Fruit fly (Drosophila melanogaster): ENCODE data around the gene Cdc7.
A peak's percentile ranks its signal among the peaks of the same experiment; 100 is the strongest.

The Cdc7 gene

DNA sequence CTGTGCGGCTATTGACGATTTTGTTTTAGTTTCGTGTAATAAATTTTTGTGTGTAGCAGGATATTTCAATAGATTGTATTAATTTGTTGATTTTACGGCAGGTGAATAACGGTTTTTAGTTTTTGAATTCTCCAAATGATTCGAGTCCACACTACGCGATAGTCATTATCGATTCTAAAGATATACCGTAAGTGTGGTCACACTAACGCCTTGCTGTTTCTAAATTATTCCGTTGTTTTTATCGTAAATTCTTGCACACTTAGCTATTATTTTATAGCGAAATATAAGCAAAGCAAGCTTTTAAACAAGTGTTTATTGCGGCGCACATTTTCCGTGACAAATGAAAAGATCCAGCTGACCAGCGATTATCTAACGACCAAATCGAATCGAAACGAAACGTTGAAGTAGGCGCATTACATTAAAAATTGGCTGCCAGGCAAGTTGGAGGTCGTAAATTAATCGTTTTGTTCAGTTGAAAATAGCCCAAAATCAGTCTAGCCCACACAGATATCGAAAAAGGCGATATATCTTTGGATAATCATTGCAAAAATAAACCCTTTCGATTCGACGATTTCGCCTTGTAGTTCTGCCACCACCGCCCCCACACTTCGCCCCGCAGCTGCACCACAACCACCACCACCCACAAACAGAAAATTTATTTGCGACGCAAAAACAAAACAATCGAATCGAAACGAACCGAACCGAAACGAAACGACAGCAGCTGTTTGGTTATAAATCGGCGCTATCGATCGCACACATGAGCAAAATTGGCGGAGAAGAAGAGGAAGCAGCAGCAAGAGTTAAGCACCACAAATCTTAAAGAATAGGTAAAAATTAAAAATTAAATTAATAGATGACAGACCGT is 29.5 kb downstream of the Cdc7 start, which contains the start of gene Pink1:
TSS of gene Pink1 (plus strand) at position 164 of the 865 bp plus-strand sequence.
- TF ChIP-seq Crg-1 (GFP tag; optimal IDR thresholded peaks at IDR 0.05) (no peak), bab1 (GFP tag; optimal IDR thresholded peaks at IDR 0.05) (peak; percentile 58), CG11617 (GFP tag; optimal IDR thresholded peaks at IDR 0.05) (no peak), kay (GFP tag; ENCODE audit: borderline replicate concordance) (no peak), CG7101 (tag; optimal IDR thresholded peaks at IDR 0.05) (peak; percentile 19), pad (GFP tag; optimal IDR thresholded peaks at IDR 0.05) (no peak), toe (GFP tag; optimal IDR thresholded peaks at IDR 0.05) (no peak), tj (GFP tag; optimal IDR thresholded peaks at IDR 0.05) (peak; percentile 38), cnc (optimal IDR thresholded peaks at IDR 0.05) (no peak), CG7045 (GFP tag; optimal IDR thresholded peaks at IDR 0.05) (no peak), CG12768 (GFP tag; optimal IDR thresholded peaks at IDR 0.05) (no peak), Hr96 (GFP tag; optimal IDR thresholded peaks at IDR 0.05) (no peak), Mnt (GFP tag; optimal IDR thresholded peaks at IDR 0.05) (peak; percentile 73), CG5204 (GFP tag; optimal IDR thresholded peaks at IDR 0.05) (no peak), CG14711 (tag; optimal IDR thresholded peaks at IDR 0.05) (no peak), CG33017 (tag; optimal IDR thresholded peaks at IDR 0.05) (no peak), cic (GFP tag; optimal IDR thresholded peaks at IDR 0.05) (peak; percentile 3), CG1620 (GFP tag; optimal IDR thresholded peaks at IDR 0.05) (no peak), Clk (GFP tag; optimal IDR thresholded peaks at IDR 0.05) (no peak)

dm6 chrX:6687267-6687666 is 32.9 kb downstream of the Cdc7 start, which contains the start of gene CG44303:
Gene CG44303, minus strand, starts transcription at chrX:6687420.
- TF ChIP-seq CG5204 (GFP tag; optimal IDR thresholded peaks at IDR 0.05) = no peak
- no peak for TF ChIP-seq CG1620 (GFP tag; optimal IDR thresholded peaks at IDR 0.05)
- no peak for TF ChIP-seq bab1 (GFP tag; optimal IDR thresholded peaks at IDR 0.05)
- TF ChIP-seq CG11617 (GFP tag; optimal IDR thresholded peaks at IDR 0.05) = no peak
- no peak for TF ChIP-seq pad (GFP tag; optimal IDR thresholded peaks at IDR 0.05)

DNA sequence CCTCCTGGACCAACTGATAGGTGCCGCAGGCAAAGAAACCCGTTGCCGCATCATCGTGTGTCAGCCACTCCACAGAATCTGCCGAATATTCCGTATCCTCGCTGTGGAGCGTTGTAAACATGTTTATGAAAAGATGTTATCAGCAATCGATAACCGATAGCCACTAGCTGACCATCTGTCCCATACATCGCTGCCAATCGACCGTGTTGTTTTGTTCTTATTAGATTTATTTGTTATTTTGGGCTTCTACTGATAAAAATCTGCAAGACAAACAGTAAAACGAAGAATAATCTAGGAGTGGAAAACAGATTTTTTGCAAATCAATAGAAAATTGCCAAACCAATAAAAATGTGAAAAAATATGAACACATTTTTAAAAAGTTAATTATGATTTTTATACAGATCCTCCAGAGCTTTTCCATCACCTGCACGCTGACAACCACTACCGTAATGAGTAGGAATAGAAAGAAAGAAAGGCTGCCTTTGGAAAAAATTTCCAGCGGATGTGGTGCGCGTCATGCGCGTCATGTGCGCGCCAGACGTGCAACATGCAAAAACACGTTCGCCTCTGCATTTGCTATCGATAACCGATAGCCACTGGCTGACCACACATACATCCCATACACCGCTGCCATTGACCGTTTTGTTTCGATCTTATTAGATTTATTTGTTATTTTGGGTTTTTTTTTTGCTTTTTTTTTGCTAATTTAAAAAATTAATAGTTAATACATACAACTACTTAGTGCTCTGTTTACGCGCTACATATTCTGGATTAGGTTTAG is 34.5 kb downstream of the Cdc7 start, which contains the start of gene CG3184:
TSS of gene CG3184 (minus strand) at position 155 of the 781 bp plus-strand sequence.
- TF ChIP-seq pad (GFP tag; optimal IDR thresholded peaks at IDR 0.05) (peak; percentile 4), CG11617 (GFP tag; optimal IDR thresholded peaks at IDR 0.05) (peak; percentile 19), CG1620 (GFP tag; optimal IDR thresholded peaks at IDR 0.05) (peak; percentile 31), CG7101 (tag; optimal IDR thresholded peaks at IDR 0.05) (no peak), tj (GFP tag; optimal IDR thresholded peaks at IDR 0.05) (peak; percentile 8), Mnt (GFP tag; optimal IDR thresholded peaks at IDR 0.05) (peak; percentile 12), CG12768 (GFP tag; optimal IDR thresholded peaks at IDR 0.05) (no peak)

- TF ChIP-seq CG7045 (GFP tag; optimal IDR thresholded peaks at IDR 0.05) = no peak
- no peak for TF ChIP-seq Clk (GFP tag; optimal IDR thresholded peaks at IDR 0.05)
- TF ChIP-seq toe (GFP tag; optimal IDR thresholded peaks at IDR 0.05) = no peak
- no peak for TF ChIP-seq Crg-1 (GFP tag; optimal IDR thresholded peaks at IDR 0.05)
- peak; percentile 32 for TF ChIP-seq bab1 (GFP tag; optimal IDR thresholded peaks at IDR 0.05)
- TF ChIP-seq CG5204 (GFP tag; optimal IDR thresholded peaks at IDR 0.05) = no peak
- TF ChIP-seq CG33017 (tag; optimal IDR thresholded peaks at IDR 0.05) = no peak
- no peak for TF ChIP-seq CG14711 (tag; optimal IDR thresholded peaks at IDR 0.05)
- no peak for TF ChIP-seq kay (GFP tag; ENCODE audit: borderline replicate concordance)
- no peak for TF ChIP-seq Hr96 (GFP tag; optimal IDR thresholded peaks at IDR 0.05)
- no peak for TF ChIP-seq cnc (optimal IDR thresholded peaks at IDR 0.05)
- no peak for TF ChIP-seq ovo (GFP tag; optimal IDR thresholded peaks at IDR 0.05)
- no peak for TF ChIP-seq CG1620 (GFP tag; optimal IDR thresholded peaks at IDR 0.05)
- peak; percentile 41 for TF ChIP-seq Mnt (GFP tag; optimal IDR thresholded peaks at IDR 0.05)
- TF ChIP-seq cic (GFP tag; optimal IDR thresholded peaks at IDR 0.05) = peak; percentile 81
- TF ChIP-seq CG11617 (GFP tag; optimal IDR thresholded peaks at IDR 0.05) = no peak
- no peak for TF ChIP-seq CG7101 (tag; optimal IDR thresholded peaks at IDR 0.05)
- TF ChIP-seq tj (GFP tag; optimal IDR thresholded peaks at IDR 0.05) = peak; percentile 58
- TF ChIP-seq pad (GFP tag; optimal IDR thresholded peaks at IDR 0.05) = no peak
- TF ChIP-seq CG12768 (GFP tag; optimal IDR thresholded peaks at IDR 0.05) = no peak
These were observed 39.9 kb downstream of the Cdc7 start for dm6 chrX:6694105-6694788.

- TF ChIP-seq CG14711 (tag; optimal IDR thresholded peaks at IDR 0.05) = peak; percentile 68
- TF ChIP-seq CG11617 (GFP tag; optimal IDR thresholded peaks at IDR 0.05) = peak; percentile 65
- no peak for TF ChIP-seq kay (GFP tag; ENCODE audit: borderline replicate concordance)
- TF ChIP-seq Hr96 (GFP tag; optimal IDR thresholded peaks at IDR 0.05) = no peak
- TF ChIP-seq cic (GFP tag; optimal IDR thresholded peaks at IDR 0.05) = no peak
- TF ChIP-seq tj (GFP tag; optimal IDR thresholded peaks at IDR 0.05) = no peak
- peak; percentile 62 for TF ChIP-seq Crg-1 (GFP tag; optimal IDR thresholded peaks at IDR 0.05)
- no peak for TF ChIP-seq toe (GFP tag; optimal IDR thresholded peaks at IDR 0.05)
- peak; percentile 41 for TF ChIP-seq pad (GFP tag; optimal IDR thresholded peaks at IDR 0.05)
- peak; percentile 59 for TF ChIP-seq Mnt (GFP tag; optimal IDR thresholded peaks at IDR 0.05)
- peak; percentile 70 for TF ChIP-seq CG1620 (GFP tag; optimal IDR thresholded peaks at IDR 0.05)
- no peak for TF ChIP-seq CG7045 (GFP tag; optimal IDR thresholded peaks at IDR 0.05)
- TF ChIP-seq ovo (GFP tag; optimal IDR thresholded peaks at IDR 0.05) = peak; percentile 28
- TF ChIP-seq bab1 (GFP tag; optimal IDR thresholded peaks at IDR 0.05) = peak; percentile 69
- TF ChIP-seq CG5204 (GFP tag; optimal IDR thresholded peaks at IDR 0.05) = no peak
- TF ChIP-seq CG7101 (tag; optimal IDR thresholded peaks at IDR 0.05) = peak; percentile 76
- TF ChIP-seq CG33017 (tag; optimal IDR thresholded peaks at IDR 0.05) = peak; percentile 30
- no peak for TF ChIP-seq Clk (GFP tag; optimal IDR thresholded peaks at IDR 0.05)
- TF ChIP-seq CG12768 (GFP tag; optimal IDR thresholded peaks at IDR 0.05) = no peak
- no peak for TF ChIP-seq cnc (optimal IDR thresholded peaks at IDR 0.05)
These were observed 40.6 kb downstream of the Cdc7 start, which contains the start of gene CG14442 for dm6 chrX:6694979-6695388. Gene CG14442, minus strand, starts transcription at chrX:6695007.
